Worm (Caenorhabditis elegans) whole organism, early embryonic: ENCODE results near the gene srv-25.

Experiments used
- B0310.2 ChIP-seq: sonication (generic microtip); optimal IDR thresholded peaks from 2 replicates; lab custom pipeline; 2016; ENCODE audit warnings: mild to moderate bottlenecking, missing genetic modification characterization, missing compliant biosample characterization
- F13C5.2 ChIP-seq: sonication (generic microtip); optimal IDR thresholded peaks from 2 replicates; lab custom pipeline; 2017; ENCODE audit warnings: mild to moderate bottlenecking, missing genetic modification characterization, inconsistent platforms, missing compliant biosample characterization
- aly-1 ChIP-seq: sonication (generic microtip); optimal IDR thresholded peaks from 2 replicates; lab custom pipeline; 2016; ENCODE audit warnings: missing genetic modification characterization, missing compliant biosample characterization
- ama-1 ChIP-seq: fragments of 150-350 bp; optimal IDR thresholded peaks from 2 replicates; lab custom pipeline; 2014
- flt-1 ChIP-seq: fragments of 200-800 bp; sonication (Bioruptor generic); IDR thresholded peaks from 2 replicates; pipeline ENCODE4 v1.3.6; 2022; ENCODE audit warnings: missing genetic modification characterization, missing compliant biosample characterization
- hmbx-1 ChIP-seq: sonication (generic microtip); optimal IDR thresholded peaks from 2 replicates; lab custom pipeline; 2016; ENCODE audit warnings: mild to moderate bottlenecking, missing genetic modification characterization, missing compliant biosample characterization
- pes-1 ChIP-seq: fragments of 200-800 bp; sonication (Bioruptor generic); IDR thresholded peaks from 2 replicates; pipeline ENCODE4 v1.3.6; 2022; ENCODE audit warnings: missing genetic modification reagents, missing genetic modification characterization, missing compliant biosample characterization
- scrt-1 ChIP-seq: fragments of 200-800 bp; sonication (Bioruptor generic); IDR thresholded peaks from 2 replicates; pipeline ENCODE4 v1.3.6; 2022; ENCODE audit warnings: missing genetic modification characterization, missing compliant biosample characterization

ce11 chrIV:6269346-6269745 is 34.2 kb downstream of the srv-25 start, which contains the start of gene srv-30:
- TF ChIP-seq ama-1 (lab: Kevin White, UChicago) (no peak), F13C5.2 (tag; lab: Kevin White, UChicago) (no peak), flt-1 (no peak), scrt-1 (no peak), hmbx-1 (tag; lab: Kevin White, UChicago) (no peak), B0310.2 (tag; lab: Kevin White, UChicago) (no peak), pes-1 (GFP tag; lab: Robert Waterston, UW) (no peak), aly-1 (tag; lab: Kevin White, UChicago) (no peak)
